In genomic region chrX:557857-558256, ce11 we compare ENCODE assay signal across 2 worm cellular contexts.
A peak's percentile ranks its signal among the peaks of the same experiment; 100 is the strongest.
TF ChIP-seq lines count a peak whose summit lies in the region.

TSS of gene nas-38 (plus strand) at chrX:558157.

TF ChIP-seq in whole organism, L2 larva, 48 proteins besides CTCF, POLR2A, EP300 and RAD21:
- peak; percentile 42 for TF ChIP-seq nhr-25 (tag; optimal IDR thresholded peaks at IDR 0.05; lab: Kevin White, UChicago)
- TF ChIP-seq nhr-10 (tag; optimal IDR thresholded peaks at IDR 0.05; lab: Kevin White, UChicago): no peak
TF ChIP-seq in whole organism, L2 larva: peak in this region for 1.

TF ChIP-seq in whole organism, L3 larva, 47 proteins besides CTCF, POLR2A, EP300 and RAD21:
- TF ChIP-seq nhr-25 (tag; optimal IDR thresholded peaks at IDR 0.05; lab: Kevin White, UChicago) (peak; percentile 81), nhr-67 (tag; optimal IDR thresholded peaks at IDR 0.05; lab: Kevin White, UChicago) (no peak)

Comparison
In these comparisons a context has a peak if more than half of its experiments do, and no peak if none do; other contexts are left out.
1. Of the 25 proteins assayed by ChIP-seq in both whole organism, L2 larva and whole organism, L3 larva: peak only in whole organism, L2 larva: none; only in whole organism, L3 larva: none; in both: nhr-25; in neither: 24.